Worm (Caenorhabditis elegans) whole organism, mixed stage, embryonic: ENCODE results near the gene T27E4.1.

ENCODE experiments used
- ces-1 ChIP-seq: fragments of 150-350 bp; optimal IDR thresholded peaks from 2 replicates; lab custom pipeline; 2014; ENCODE audit warnings: missing biosample characterization, missing genetic modification reagents, missing genetic modification characterization
- drap-1 ChIP-seq: fragments of 200-800 bp; sonication (Bioruptor generic); optimal IDR thresholded peaks from 3 replicates; lab custom pipeline; 2018; ENCODE audit warnings: mild to moderate bottlenecking, missing genetic modification characterization, missing compliant biosample characterization
- elt-1 ChIP-seq: sonication (generic microtip); optimal IDR thresholded peaks from 2 replicates; lab custom pipeline; 2017; ENCODE audit warnings: missing genetic modification characterization, mild to moderate bottlenecking, missing compliant biosample characterization, antibody characterized with exemption, moderate library complexity, borderline replicate concordance; ENCODE audit not compliant: insufficient read depth
- hlh-1 ChIP-seq: fragments of 150-350 bp; optimal IDR thresholded peaks from 2 replicates; lab custom pipeline; 2014; ENCODE audit warnings: missing biosample characterization, missing genetic modification reagents, missing genetic modification characterization
- lin-13 ChIP-seq: fragments of 150-350 bp; optimal IDR thresholded peaks from 2 replicates; lab custom pipeline; 2014; ENCODE audit warnings: missing biosample characterization, missing genetic modification characterization
- lsy-2 ChIP-seq: fragments of 150-350 bp; optimal IDR thresholded peaks from 2 replicates; lab custom pipeline; 2014; ENCODE audit warnings: missing biosample characterization, missing genetic modification characterization
- mep-1 ChIP-seq: fragments of 150-350 bp; optimal IDR thresholded peaks from 2 replicates; lab custom pipeline; 2017; ENCODE audit warnings: missing biosample characterization, missing genetic modification reagents, missing genetic modification characterization, inconsistent platforms
- nhr-237 ChIP-seq: fragments of 150-350 bp; optimal IDR thresholded peaks from 2 replicates; lab custom pipeline; 2014; ENCODE audit warnings: missing biosample characterization, missing genetic modification characterization
- nhr-28 ChIP-seq: fragments of 150-350 bp; optimal IDR thresholded peaks from 2 replicates; lab custom pipeline; 2014; ENCODE audit warnings: missing biosample characterization, missing genetic modification characterization
- snpc-4 ChIP-seq: fragments of 150-350 bp; optimal IDR thresholded peaks from 2 replicates; lab custom pipeline; 2014; ENCODE audit warnings: missing biosample characterization, missing genetic modification characterization
- sptf-1 ChIP-seq: sonication (generic microtip); optimal IDR thresholded peaks from 2 replicates; lab custom pipeline; 2017; ENCODE audit warnings: mild to moderate bottlenecking, missing genetic modification characterization, moderate library complexity, missing compliant biosample characterization
- unc-39 ChIP-seq: fragments of 150-350 bp; optimal IDR thresholded peaks from 2 replicates; lab custom pipeline; 2014; ENCODE audit warnings: missing biosample characterization, missing genetic modification characterization
- ztf-11 ChIP-seq: fragments of 150-350 bp; optimal IDR thresholded peaks from 2 replicates; lab custom pipeline; 2014; ENCODE audit warnings: missing biosample characterization, missing genetic modification characterization

DNA sequence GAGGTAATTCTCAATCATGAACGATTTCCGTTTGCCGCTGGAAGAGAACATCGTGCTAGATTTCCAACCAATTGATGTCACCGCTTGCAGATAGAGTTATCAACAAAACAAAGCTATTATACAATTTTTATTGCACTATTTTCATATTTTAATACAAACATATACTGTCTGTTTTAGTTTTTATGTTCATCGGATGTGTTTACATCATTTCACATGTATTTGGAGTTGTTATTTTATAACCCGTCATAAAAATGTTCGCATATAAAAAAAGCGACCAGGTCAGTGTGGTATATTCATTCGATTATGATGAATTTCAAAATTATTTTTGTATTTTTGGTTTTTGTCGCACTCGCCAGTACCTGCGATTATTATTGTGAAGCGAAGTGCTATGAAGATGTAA is 31.0 kb downstream of the T27E4.1 start, which contains the start of gene F21C10.11:
- TF ChIP-seq mep-1 (no peak), ztf-11 (tag; lab: Kevin White, UChicago) (no peak), sptf-1 (tag; lab: Kevin White, UChicago) (no peak), drap-1 (GFP tag; lab: Kevin White, UChicago) (no peak), ces-1 (GFP tag; lab: Kevin White, UChicago) (no peak), unc-39 (tag; lab: Kevin White, UChicago) (no peak), nhr-28 (tag; lab: Kevin White, UChicago) (no peak), lsy-2 (no peak), nhr-237 (tag; lab: Kevin White, UChicago) (no peak), hlh-1 (tag; lab: Kevin White, UChicago) (no peak), elt-1 (tag; lab: Kevin White, UChicago) (no peak), lin-13 (no peak), snpc-4 (tag; lab: Kevin White, UChicago) (no peak)
